Worm (Caenorhabditis elegans) whole organism, mixed stage, embryonic: ENCODE data around the gene M7.7.

ENCODE experiments used
- M03D4.4 ChIP-seq: sonication (generic microtip); optimal IDR thresholded peaks from 2 replicates; lab custom pipeline; 2017; ENCODE audit warnings: mild to moderate bottlenecking, missing genetic modification characterization, missing compliant biosample characterization
- bed-3 ChIP-seq: fragments of 200-800 bp; sonication (Bioruptor generic); optimal IDR thresholded peaks from 3 replicates; lab custom pipeline; 2018; ENCODE audit warnings: mild to moderate bottlenecking, missing genetic modification characterization, moderate library complexity, missing compliant biosample characterization
- blmp-1 ChIP-seq: fragments of 150-350 bp; optimal IDR thresholded peaks from 2 replicates; lab custom pipeline; 2014; ENCODE audit warnings: missing biosample characterization, missing genetic modification characterization
- ceh-43 ChIP-seq: fragments of 200-800 bp; sonication (Bioruptor generic); optimal IDR thresholded peaks from 2 replicates; lab custom pipeline; 2018; ENCODE audit warnings: mild to moderate bottlenecking, missing genetic modification characterization, moderate library complexity, missing compliant biosample characterization
- ces-1 ChIP-seq: fragments of 150-350 bp; optimal IDR thresholded peaks from 2 replicates; lab custom pipeline; 2014; ENCODE audit warnings: missing biosample characterization, missing genetic modification reagents, missing genetic modification characterization
- cnd-1 ChIP-seq: fragments of 200-800 bp; sonication (Bioruptor generic); optimal IDR thresholded peaks from 2 replicates; lab custom pipeline; 2018; ENCODE audit warnings: mild to moderate bottlenecking, missing genetic modification characterization, missing compliant biosample characterization
- drap-1 ChIP-seq: fragments of 200-800 bp; sonication (Bioruptor generic); optimal IDR thresholded peaks from 3 replicates; lab custom pipeline; 2018; ENCODE audit warnings: mild to moderate bottlenecking, missing genetic modification characterization, missing compliant biosample characterization
- elt-1 ChIP-seq: sonication (generic microtip); optimal IDR thresholded peaks from 2 replicates; lab custom pipeline; 2017; ENCODE audit warnings: missing genetic modification characterization, mild to moderate bottlenecking, missing compliant biosample characterization, antibody characterized with exemption, moderate library complexity, borderline replicate concordance; ENCODE audit not compliant: insufficient read depth
- flh-1 ChIP-seq: fragments of 200-800 bp; sonication (Bioruptor generic); optimal IDR thresholded peaks from 2 replicates; lab custom pipeline; 2018; ENCODE audit warnings: mild to moderate bottlenecking, missing genetic modification characterization, moderate library complexity, missing compliant biosample characterization
- hlh-1 ChIP-seq: fragments of 150-350 bp; optimal IDR thresholded peaks from 2 replicates; lab custom pipeline; 2014; ENCODE audit warnings: missing biosample characterization, missing genetic modification reagents, missing genetic modification characterization
- lin-13 ChIP-seq: fragments of 150-350 bp; optimal IDR thresholded peaks from 2 replicates; lab custom pipeline; 2014; ENCODE audit warnings: missing biosample characterization, missing genetic modification characterization
- lin-32 ChIP-seq: fragments of 200-800 bp; sonication (Bioruptor generic); optimal IDR thresholded peaks from 2 replicates; lab custom pipeline; 2018; ENCODE audit warnings: mild to moderate bottlenecking, missing genetic modification characterization, missing compliant biosample characterization
- lsy-2 ChIP-seq: fragments of 150-350 bp; optimal IDR thresholded peaks from 2 replicates; lab custom pipeline; 2014; ENCODE audit warnings: missing biosample characterization, missing genetic modification characterization
- mab-5 ChIP-seq: fragments of 150-350 bp; optimal IDR thresholded peaks from 2 replicates; lab custom pipeline; 2014; ENCODE audit warnings: missing biosample characterization, missing genetic modification characterization
- mep-1 ChIP-seq: fragments of 150-350 bp; optimal IDR thresholded peaks from 2 replicates; lab custom pipeline; 2017; ENCODE audit warnings: missing biosample characterization, missing genetic modification reagents, missing genetic modification characterization, inconsistent platforms
- mls-2 ChIP-seq: sonication (generic microtip); optimal IDR thresholded peaks from 2 replicates; lab custom pipeline; 2016; ENCODE audit warnings: mild to moderate bottlenecking, missing genetic modification characterization, moderate library complexity, missing compliant biosample characterization
- nhr-28 ChIP-seq: fragments of 150-350 bp; optimal IDR thresholded peaks from 2 replicates; lab custom pipeline; 2014; ENCODE audit warnings: missing biosample characterization, missing genetic modification characterization
- nhr-76 ChIP-seq: sonication (generic microtip); optimal IDR thresholded peaks from 2 replicates; lab custom pipeline; 2017; ENCODE audit warnings: missing biosample characterization, missing genetic modification characterization
- pha-4 ChIP-seq: fragments of 150-350 bp; optimal IDR thresholded peaks from 2 replicates; lab custom pipeline; 2018; ENCODE audit warnings: missing biosample characterization, missing genetic modification reagents, missing genetic modification characterization
- sem-2 ChIP-seq: fragments of 200-800 bp; sonication (Bioruptor generic); optimal IDR thresholded peaks from 2 replicates; lab custom pipeline; 2018; ENCODE audit warnings: mild to moderate bottlenecking, missing genetic modification characterization, missing compliant biosample characterization
- snpc-4 ChIP-seq: fragments of 150-350 bp; optimal IDR thresholded peaks from 2 replicates; lab custom pipeline; 2014; ENCODE audit warnings: missing biosample characterization, missing genetic modification characterization
- sptf-1 ChIP-seq: sonication (generic microtip); optimal IDR thresholded peaks from 2 replicates; lab custom pipeline; 2017; ENCODE audit warnings: mild to moderate bottlenecking, missing genetic modification characterization, moderate library complexity, missing compliant biosample characterization
- tbx-8 ChIP-seq: fragments of 200-800 bp; sonication (Bioruptor generic); optimal IDR thresholded peaks from 2 replicates; lab custom pipeline; 2018; ENCODE audit warnings: mild to moderate bottlenecking, missing genetic modification characterization, moderate library complexity, missing compliant biosample characterization
- unc-62 ChIP-seq: fragments of 150-350 bp; optimal IDR thresholded peaks from 2 replicates; lab custom pipeline; 2014; ENCODE audit warnings: missing biosample characterization, missing genetic modification reagents, missing genetic modification characterization
- zip-8 ChIP-seq: fragments of 150-350 bp; optimal IDR thresholded peaks from 2 replicates; lab custom pipeline; 2014; ENCODE audit warnings: missing biosample characterization, missing genetic modification characterization
- ztf-11 ChIP-seq: fragments of 150-350 bp; optimal IDR thresholded peaks from 2 replicates; lab custom pipeline; 2014; ENCODE audit warnings: missing biosample characterization, missing genetic modification characterization

M7.7 gene

ce11 chrIV:11089527-11089926 is at the start of gene M7.7:
Gene M7.7 (plus strand): TSS chrIV:11089827.
- TF ChIP-seq pha-4 (no peak), nhr-76 (no peak), ces-1 (GFP tag; lab: Kevin White, UChicago) (no peak), mab-5 (tag; lab: Kevin White, UChicago) (no peak), cnd-1 (tag; lab: Kevin White, UChicago) (no peak), hlh-1 (no peak), sptf-1 (tag; lab: Kevin White, UChicago) (no peak), ceh-43 (no peak), lin-32 (no peak), tbx-8 (no peak), sem-2 (GFP tag; lab: Kevin White, UChicago) (no peak), snpc-4 (tag; lab: Kevin White, UChicago) (no peak)

- TF ChIP-seq nhr-76 = no peak
- TF ChIP-seq tbx-8 = no peak
- no peak for TF ChIP-seq bed-3 (GFP tag; lab: Kevin White, UChicago)
- no peak for TF ChIP-seq ztf-11 (tag; lab: Kevin White, UChicago)
These were observed 45.2 kb upstream of the M7.7 start for ce11 chrIV:11044377-11044776.

ce11 chrIV:11048871-11049270 is 40.8 kb upstream of the M7.7 start, which contains the start of gene F36H1.11:
Gene F36H1.11 (plus strand): TSS chrIV:11049171.
- TF ChIP-seq ces-1 (GFP tag; lab: Kevin White, UChicago) (peak; percentile 79), ztf-11 (tag; lab: Kevin White, UChicago) (no peak), cnd-1 (tag; lab: Kevin White, UChicago) (peak; percentile 18)

- TF ChIP-seq M03D4.4 (tag; lab: Kevin White, UChicago) = no peak
- TF ChIP-seq drap-1 (GFP tag; lab: Kevin White, UChicago) = no peak
- TF ChIP-seq mab-5 (tag; lab: Kevin White, UChicago) = no peak
- TF ChIP-seq elt-1 = no peak
- TF ChIP-seq hlh-1 = no peak
- no peak for TF ChIP-seq zip-8 (tag; lab: Kevin White, UChicago)
- TF ChIP-seq tbx-8 = no peak
- no peak for TF ChIP-seq unc-62 (GFP tag; lab: Kevin White, UChicago)
- no peak for TF ChIP-seq flh-1
- no peak for TF ChIP-seq lin-32
- TF ChIP-seq lsy-2 = no peak
- TF ChIP-seq mep-1 (tag; lab: Kevin White, UChicago) = no peak
- no peak for TF ChIP-seq lin-13
- TF ChIP-seq cnd-1 (tag; lab: Kevin White, UChicago) = no peak
- no peak for TF ChIP-seq ztf-11 (tag; lab: Kevin White, UChicago)
- no peak for TF ChIP-seq blmp-1 (tag; lab: Kevin White, UChicago)
- TF ChIP-seq mls-2 (tag; lab: Kevin White, UChicago) = no peak
- TF ChIP-seq nhr-28 = no peak
- no peak for TF ChIP-seq bed-3 (GFP tag; lab: Kevin White, UChicago)
These were observed 39.8 kb upstream of the M7.7 start, which contains the start of gene F36H1.3 for ce11 chrIV:11049806-11050205. Gene F36H1.3 (plus strand): TSS chrIV:11050128.

ce11 chrIV:11051963-11052362 is 37.7 kb upstream of the M7.7 start:
- TF ChIP-seq M03D4.4 (tag; lab: Kevin White, UChicago) (no peak), mab-5 (tag; lab: Kevin White, UChicago) (no peak)

- TF ChIP-seq zip-8 (tag; lab: Kevin White, UChicago) (no peak), sptf-1 (tag; lab: Kevin White, UChicago) (no peak), cnd-1 (tag; lab: Kevin White, UChicago) (no peak), mab-5 (tag; lab: Kevin White, UChicago) (no peak), hlh-1 (no peak), ztf-11 (tag; lab: Kevin White, UChicago) (no peak), nhr-76 (no peak), M03D4.4 (tag; lab: Kevin White, UChicago) (no peak), lsy-2 (no peak), bed-3 (GFP tag; lab: Kevin White, UChicago) (no peak), nhr-28 (no peak), lin-32 (no peak)
These were observed 35.8 kb upstream of the M7.7 start, which contains the start of the genes F36H1.12 and lin-3 for ce11 chrIV:11053652-11054317. Gene F36H1.12 (minus strand): TSS chrIV:11053702. Gene lin-3 (plus strand): TSS chrIV:11054308.
